Fruit fly (Drosophila melanogaster) whole organism, prepupa: ENCODE measurements around the gene CG5973.

Source experiments
- Blimp-1 ChIP-seq: fragments of 200-800 bp; sonication (Bioruptor generic); optimal IDR thresholded peaks from 3 replicates; lab custom pipeline; 2017; ENCODE audit warnings: missing biosample characterization, missing genetic modification characterization, mild to moderate bottlenecking, moderate library complexity, missing genetic modification reagents
- CG10631 ChIP-seq: fragments of 200-800 bp; sonication (Bioruptor generic); optimal IDR thresholded peaks from 2 replicates; lab custom pipeline; 2016; ENCODE audit warnings: missing biosample characterization, missing genetic modification characterization
- CG10669 ChIP-seq: fragments of 200-800 bp; sonication (Bioruptor generic); optimal IDR thresholded peaks from 3 replicates; lab custom pipeline; 2018; ENCODE audit warnings: missing biosample characterization, mild to moderate bottlenecking, missing genetic modification characterization, moderate library complexity
- CG11294 ChIP-seq: fragments of 200-800 bp; sonication (Bioruptor generic); IDR thresholded peaks from 2 replicates; pipeline ENCODE4 v1.3.6; 2022; ENCODE audit warnings: missing biosample characterization, missing genetic modification characterization
- CG11902 ChIP-seq: fragments of 200-800 bp; sonication (Bioruptor generic); optimal IDR thresholded peaks from 3 replicates; lab custom pipeline; 2016; ENCODE audit warnings: missing biosample characterization, missing genetic modification characterization
- CG15336 ChIP-seq: fragments of 200-800 bp; sonication (Bioruptor generic); IDR thresholded peaks from 2 replicates; pipeline ENCODE4 v1.3.6; 2022; ENCODE audit warnings: missing biosample characterization, missing genetic modification characterization
- CG16779 ChIP-seq: fragments of 200-800 bp; sonication (Bioruptor generic); optimal IDR thresholded peaks from 3 replicates; lab custom pipeline; 2017; ENCODE audit warnings: missing biosample characterization, mild to moderate bottlenecking, missing genetic modification characterization
- CG31627 ChIP-seq: fragments of 200-800 bp; sonication (Bioruptor generic); optimal IDR thresholded peaks from 3 replicates; lab custom pipeline; 2016; ENCODE audit warnings: missing biosample characterization, missing genetic modification characterization
- CG32006 ChIP-seq: fragments of 200-800 bp; sonication (Bioruptor generic); optimal IDR thresholded peaks from 3 replicates; lab custom pipeline; 2017; ENCODE audit warnings: missing biosample characterization, mild to moderate bottlenecking, missing genetic modification characterization
- CG34406 ChIP-seq: fragments of 200-800 bp; sonication (Bioruptor generic); optimal IDR thresholded peaks from 3 replicates; lab custom pipeline; 2016; ENCODE audit warnings: missing biosample characterization, missing genetic modification characterization
- CG3919 ChIP-seq: fragments of 200-800 bp; sonication (Bioruptor generic); optimal IDR thresholded peaks from 3 replicates; lab custom pipeline; 2016; ENCODE audit warnings: missing biosample characterization, missing genetic modification characterization
- CG4318 ChIP-seq: fragments of 200-800 bp; sonication (Bioruptor generic); optimal IDR thresholded peaks from 3 replicates; lab custom pipeline; 2017; ENCODE audit warnings: missing biosample characterization, mild to moderate bottlenecking, missing genetic modification characterization
- CG6163 ChIP-seq: fragments of 200-800 bp; sonication (Bioruptor generic); IDR thresholded peaks from 3 replicates; pipeline ENCODE4 v1.3.6; 2022; ENCODE audit warnings: missing biosample characterization, missing genetic modification characterization
- CG6276 ChIP-seq: fragments of 200-800 bp; sonication (Bioruptor generic); optimal IDR thresholded peaks from 2 replicates; lab custom pipeline; 2017; ENCODE audit warnings: missing biosample characterization, mild to moderate bottlenecking, missing genetic modification characterization
- CG6792 ChIP-seq: fragments of 200-800 bp; sonication (Bioruptor generic); optimal IDR thresholded peaks from 3 replicates; lab custom pipeline; 2016; ENCODE audit warnings: missing biosample characterization, missing genetic modification characterization
- CG6808 ChIP-seq: fragments of 200-800 bp; sonication (Bioruptor generic); optimal IDR thresholded peaks from 3 replicates; lab custom pipeline; 2017; ENCODE audit warnings: missing biosample characterization, missing genetic modification characterization, mild to moderate bottlenecking, moderate library complexity, missing genetic modification reagents
- CG6854 ChIP-seq: fragments of 200-800 bp; sonication (Bioruptor generic); optimal IDR thresholded peaks from 2 replicates; lab custom pipeline; 2017; ENCODE audit warnings: missing biosample characterization, mild to moderate bottlenecking, missing genetic modification characterization
- CG7368 ChIP-seq: fragments of 200-800 bp; sonication (Bioruptor generic); optimal IDR thresholded peaks from 3 replicates; lab custom pipeline; 2016; ENCODE audit warnings: missing biosample characterization, missing genetic modification characterization
- CG8319 ChIP-seq: fragments of 200-800 bp; sonication (Bioruptor generic); optimal IDR thresholded peaks from 3 replicates; lab custom pipeline; 2016; ENCODE audit warnings: missing biosample characterization, missing genetic modification characterization
- CG8632 ChIP-seq: fragments of 200-800 bp; sonication (Bioruptor generic); optimal IDR thresholded peaks from 3 replicates; lab custom pipeline; 2016; ENCODE audit warnings: missing biosample characterization, missing genetic modification characterization
- CG9139 ChIP-seq: fragments of 200-800 bp; sonication (Bioruptor generic); optimal IDR thresholded peaks from 3 replicates; lab custom pipeline; 2017; ENCODE audit warnings: missing biosample characterization, mild to moderate bottlenecking, missing genetic modification characterization
- Eip75B ChIP-seq: fragments of 200-800 bp; sonication (Bioruptor generic); optimal IDR thresholded peaks from 3 replicates; lab custom pipeline; 2016; ENCODE audit warnings: missing biosample characterization, missing genetic modification characterization
- Eip78C ChIP-seq: fragments of 200-800 bp; sonication (Bioruptor generic); peaks from one replicate; lab custom pipeline; 2016; ENCODE audit warnings: missing biosample characterization, missing genetic modification characterization
- Eip93F ChIP-seq: fragments of 200-800 bp; sonication (Bioruptor generic); optimal IDR thresholded peaks from 2 replicates; lab custom pipeline; 2016; ENCODE audit warnings: missing biosample characterization, mild to moderate bottlenecking, missing genetic modification characterization
- Ets21C ChIP-seq: fragments of 200-800 bp; sonication (Bioruptor generic); optimal IDR thresholded peaks from 3 replicates; lab custom pipeline; 2016; ENCODE audit warnings: missing biosample characterization, missing genetic modification characterization
- Ets96B ChIP-seq: fragments of 200-800 bp; optimal IDR thresholded peaks from 2 replicates; lab custom pipeline; 2019; ENCODE audit warnings: missing biosample characterization, mild to moderate bottlenecking, missing genetic modification characterization, moderate library complexity
- Gug ChIP-seq: fragments of 200-800 bp; sonication (Bioruptor generic); IDR thresholded peaks from 2 replicates; pipeline ENCODE4 v1.3.6; 2022; ENCODE audit warnings: missing biosample characterization, missing genetic modification characterization
- Hr39 ChIP-seq: fragments of 200-800 bp; sonication (Bioruptor generic); optimal IDR thresholded peaks from 2 replicates; lab custom pipeline; 2016; ENCODE audit warnings: missing biosample characterization, missing genetic modification characterization
- Lpt ChIP-seq: fragments of 200-800 bp; sonication (Bioruptor generic); optimal IDR thresholded peaks from 3 replicates; lab custom pipeline; 2016; ENCODE audit warnings: missing biosample characterization, missing genetic modification characterization
- Met ChIP-seq: fragments of 200-800 bp; sonication (Bioruptor generic); optimal IDR thresholded peaks from 3 replicates; lab custom pipeline; 2016; ENCODE audit warnings: missing biosample characterization, missing genetic modification characterization
- OdsH ChIP-seq: fragments of 200-800 bp; sonication (Bioruptor generic); optimal IDR thresholded peaks from 3 replicates; lab custom pipeline; 2016; ENCODE audit warnings: missing biosample characterization, missing genetic modification characterization
- Smox ChIP-seq: fragments of 200-800 bp; sonication (Bioruptor generic); optimal IDR thresholded peaks from 3 replicates; lab custom pipeline; 2016; ENCODE audit warnings: missing biosample characterization, missing genetic modification characterization
- Sox102F ChIP-seq: fragments of 200-800 bp; sonication (Bioruptor generic); optimal IDR thresholded peaks from 2 replicates; lab custom pipeline; 2016; ENCODE audit warnings: missing biosample characterization, mild to moderate bottlenecking, missing genetic modification characterization
- Sox14 ChIP-seq: fragments of 200-800 bp; sonication (Bioruptor generic); optimal IDR thresholded peaks from 3 replicates; lab custom pipeline; 2016; ENCODE audit warnings: missing biosample characterization, missing genetic modification characterization
- Sox15 ChIP-seq: fragments of 200-800 bp; sonication (Bioruptor generic); optimal IDR thresholded peaks from 3 replicates; lab custom pipeline; 2016; ENCODE audit warnings: missing biosample characterization, missing genetic modification characterization
- achi ChIP-seq: fragments of 200-800 bp; sonication (Bioruptor generic); optimal IDR thresholded peaks from 3 replicates; lab custom pipeline; 2016; ENCODE audit warnings: missing biosample characterization, missing genetic modification characterization
- acj6 ChIP-seq: fragments of 200-800 bp; sonication (Bioruptor generic); optimal IDR thresholded peaks from 3 replicates; lab custom pipeline; 2016; ENCODE audit warnings: missing biosample characterization, missing genetic modification characterization
- cyc ChIP-seq: fragments of 200-800 bp; sonication (Bioruptor generic); optimal IDR thresholded peaks from 3 replicates; lab custom pipeline; 2016; ENCODE audit warnings: missing biosample characterization, missing genetic modification characterization
- dac ChIP-seq: fragments of 200-800 bp; sonication (Bioruptor generic); optimal IDR thresholded peaks from 2 replicates; lab custom pipeline; 2017; ENCODE audit warnings: missing biosample characterization, mild to moderate bottlenecking, missing genetic modification characterization
- dsx ChIP-seq: fragments of 200-800 bp; optimal IDR thresholded peaks from 3 replicates; lab custom pipeline; 2019; ENCODE audit warnings: missing biosample characterization, mild to moderate bottlenecking, missing genetic modification characterization, moderate library complexity; ENCODE audit not compliant: poor library complexity, severe bottlenecking
- eg ChIP-seq: fragments of 200-800 bp; sonication (Bioruptor generic); IDR thresholded peaks from 3 replicates; pipeline ENCODE4 v1.3.6; 2022; ENCODE audit warnings: missing biosample characterization, missing genetic modification characterization
- esn ChIP-seq: fragments of 200-800 bp; sonication (Bioruptor generic); optimal IDR thresholded peaks from 2 replicates; lab custom pipeline; 2016; ENCODE audit warnings: missing biosample characterization, mild to moderate bottlenecking, missing genetic modification characterization, moderate library complexity
- fkh ChIP-seq: fragments of 200-800 bp; sonication (Bioruptor generic); optimal IDR thresholded peaks from 3 replicates; lab custom pipeline; 2017; ENCODE audit warnings: missing biosample characterization, mild to moderate bottlenecking, missing genetic modification characterization, moderate library complexity
- lz ChIP-seq: fragments of 200-800 bp; sonication (Bioruptor generic); optimal IDR thresholded peaks from 3 replicates; lab custom pipeline; 2016; ENCODE audit warnings: missing biosample characterization, missing genetic modification characterization
- net ChIP-seq: fragments of 200-800 bp; sonication (Bioruptor generic); optimal IDR thresholded peaks from 3 replicates; lab custom pipeline; 2016; ENCODE audit warnings: missing biosample characterization, missing genetic modification characterization
- pdm3 ChIP-seq: fragments of 200-800 bp; sonication (Bioruptor generic); optimal IDR thresholded peaks from 3 replicates; lab custom pipeline; 2016; ENCODE audit warnings: missing biosample characterization, missing genetic modification characterization
- salr ChIP-seq, 2 experiments: fragments of 200-800 bp; sonication (Bioruptor generic); optimal IDR thresholded peaks; 3 replicates each; lab custom pipeline; 2016 to 2018; ENCODE audit warnings: missing biosample characterization in 2 of 2, missing genetic modification characterization in 2 of 2, mild to moderate bottlenecking in 1 of 2
- spab ChIP-seq: fragments of 200-800 bp; sonication (Bioruptor generic); optimal IDR thresholded peaks from 2 replicates; lab custom pipeline; 2017; ENCODE audit warnings: missing biosample characterization, mild to moderate bottlenecking, missing genetic modification characterization, missing genetic modification reagents
- ss ChIP-seq, 2 experiments: fragments of 200-800 bp; sonication (Bioruptor generic); optimal IDR thresholded peaks; 2 replicates in 1 of 2; 3 replicates in 1 of 2; lab custom pipeline; 2017 to 2018; ENCODE audit warnings: mild to moderate bottlenecking in 2 of 2, missing biosample characterization in 2 of 2, missing genetic modification characterization in 2 of 2, moderate library complexity in 1 of 2
- svp ChIP-seq: fragments of 200-800 bp; sonication (Bioruptor generic); peaks from one replicate; lab custom pipeline; 2016; ENCODE audit warnings: missing biosample characterization, missing genetic modification characterization
- topi ChIP-seq: fragments of 200-800 bp; sonication (Bioruptor generic); optimal IDR thresholded peaks from 3 replicates; lab custom pipeline; 2016; ENCODE audit warnings: missing biosample characterization, missing genetic modification characterization
- vri ChIP-seq: fragments of 200-800 bp; sonication (Bioruptor generic); optimal IDR thresholded peaks from 3 replicates; lab custom pipeline; 2016; ENCODE audit warnings: missing biosample characterization, mild to moderate bottlenecking, missing genetic modification characterization

CG5973 gene

dm6 chr2L:7434737-7435356, 2.4 kb upstream of the CG5973 start:
- TF ChIP-seq Smox (GFP tag; lab: Kevin White, UChicago), result no peak
- peak; percentile 30 for TF ChIP-seq Met
- TF ChIP-seq cyc (GFP tag; lab: Kevin White, UChicago), result peak; percentile 20
- no peak for TF ChIP-seq CG3919 (GFP tag; lab: Kevin White, UChicago)
- TF ChIP-seq Sox14, result peak; percentile 44
- TF ChIP-seq spab (GFP tag; lab: Kevin White, UChicago), result peak; percentile 5
- TF ChIP-seq Hr39 (GFP tag; lab: Kevin White, UChicago), result no peak
- peak; percentile 60; the same call in 2 of the 3 replicates for TF ChIP-seq eg (GFP tag; lab: Robert Waterston, UW)
- peak; percentile 67 for TF ChIP-seq CG15336 (GFP tag; lab: Robert Waterston, UW)
- TF ChIP-seq CG10669, result peak; percentile 11
- peak; percentile 77 for TF ChIP-seq Eip78C (GFP tag; lab: Kevin White, UChicago)
- TF ChIP-seq Eip75B (GFP tag; lab: Kevin White, UChicago), result no peak
- TF ChIP-seq CG6854 (GFP tag; lab: Kevin White, UChicago), result peak; percentile 36
- no peak for TF ChIP-seq acj6
- TF ChIP-seq CG10631, result peak; percentile 21
- TF ChIP-seq CG8632, result no peak
- TF ChIP-seq CG4318 (GFP tag; lab: Kevin White, UChicago), result no peak
- TF ChIP-seq lz (GFP tag; lab: Kevin White, UChicago), result no peak
- peak; percentile 36 for TF ChIP-seq CG34406 (GFP tag; lab: Kevin White, UChicago)
- TF ChIP-seq net (GFP tag; lab: Kevin White, UChicago), result peak; percentile 43
- TF ChIP-seq vri (GFP tag; lab: Kevin White, UChicago), result no peak
- TF ChIP-seq Sox15 (GFP tag; lab: Kevin White, UChicago), result no peak
- no peak for TF ChIP-seq CG8319 (GFP tag; lab: Kevin White, UChicago)
- TF ChIP-seq CG32006 (GFP tag; lab: Kevin White, UChicago), result peak; percentile 23
- no peak for TF ChIP-seq salr (GFP tag; optimal IDR thresholded peaks at IDR 0.05; lab: Kevin White, UChicago)
- peak; percentile 40 for TF ChIP-seq CG6808 (GFP tag; lab: Kevin White, UChicago)
- TF ChIP-seq ss (GFP tag; optimal IDR thresholded peaks at IDR 0.05; lab: Kevin White, UChicago), result peak; percentile 12 to 57
- peak; percentile 35 for TF ChIP-seq Ets96B (tag; lab: Kevin White, UChicago)
- TF ChIP-seq achi (GFP tag; lab: Kevin White, UChicago), result peak; percentile 28
- no peak for TF ChIP-seq Eip93F (GFP tag; lab: Kevin White, UChicago)
- peak; percentile 24; the same call in 1 of the 2 replicates for TF ChIP-seq Gug (GFP tag; lab: Robert Waterston, UW)
- TF ChIP-seq fkh (GFP tag; lab: Kevin White, UChicago), result no peak
- no peak for TF ChIP-seq CG11294 (GFP tag; lab: Robert Waterston, UW)
- TF ChIP-seq CG16779 (tag; lab: Kevin White, UChicago), result peak; percentile 54
- TF ChIP-seq Ets21C (GFP tag; lab: Kevin White, UChicago), result no peak
- peak; percentile 23 for TF ChIP-seq Sox102F
- peak; percentile 36 for TF ChIP-seq CG6792 (GFP tag; lab: Kevin White, UChicago)
- TF ChIP-seq esn, result peak; percentile 57
- TF ChIP-seq OdsH, result peak; percentile 35
- TF ChIP-seq CG31627 (GFP tag; lab: Kevin White, UChicago), result no peak
- no peak for TF ChIP-seq pdm3 (GFP tag; lab: Kevin White, UChicago)
- no peak for TF ChIP-seq dac (GFP tag; lab: Kevin White, UChicago)
- peak; percentile 76 for TF ChIP-seq svp (GFP tag; lab: Kevin White, UChicago)
- no peak for TF ChIP-seq CG6163
- peak; percentile 58 for TF ChIP-seq CG6276
- TF ChIP-seq dsx (GFP tag; lab: Kevin White, UChicago), result peak; percentile 32
- no peak for TF ChIP-seq CG11902 (GFP tag; lab: Kevin White, UChicago)
- TF ChIP-seq Lpt, result no peak
- TF ChIP-seq CG7368 (GFP tag; lab: Kevin White, UChicago), result peak; percentile 6
- TF ChIP-seq Blimp-1 (GFP tag; lab: Kevin White, UChicago), result no peak
- peak; percentile 45 for TF ChIP-seq CG9139
- TF ChIP-seq topi (GFP tag; lab: Kevin White, UChicago), result peak; percentile 18
